Worm (Caenorhabditis elegans): Measurements from ENCODE around the gene Y47D7A.9.

Gene Y47D7A.9

ce11 chrV:4374625-4375024 lies 49.1 kb downstream of the Y47D7A.9 start, which contains the start of gene neg-1:
Gene neg-1 (minus strand): TSS chrV:4374874.
- TF ChIP-seq unc-62 (GFP tag; optimal IDR thresholded peaks at IDR 0.05 in 1 of 2) = peak in 1 of 2 experiments; percentile 44
- TF ChIP-seq unc-62 (tag; optimal IDR thresholded peaks at IDR 0.05) = no peak
- TF ChIP-seq php-3 (GFP tag; IDR thresholded peaks at IDR 0.05) = no peak

DNA sequence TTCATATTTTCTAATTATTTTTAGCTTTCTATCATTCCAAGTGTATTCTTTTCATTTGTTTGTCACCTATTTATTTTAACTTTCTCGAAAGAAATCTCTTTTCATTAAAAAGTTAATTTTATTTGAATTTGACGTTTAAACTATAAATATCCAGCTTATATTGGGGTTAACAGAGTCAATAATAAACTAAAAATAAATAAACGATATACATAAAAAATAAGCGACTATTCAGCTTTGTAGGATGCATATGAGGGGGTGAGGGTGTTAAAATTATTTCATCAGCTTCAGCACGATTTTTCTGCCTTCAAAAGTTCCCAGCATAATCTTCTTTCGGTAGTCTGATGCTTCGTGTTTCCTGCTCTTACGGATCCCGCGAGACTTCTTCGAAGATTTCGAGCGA lies 50.1 kb downstream of the Y47D7A.9 start:
- TF ChIP-seq cey-2 (tag; optimal IDR thresholded peaks at IDR 0.05; ENCODE audit: borderline replicate concordance, insufficient read depth) (no peak), D1046.2 (GFP tag; IDR thresholded peaks at IDR 0.05) (no peak), lin-38 (GFP tag; IDR thresholded peaks at IDR 0.05) (peak; percentile 42), unc-62 (GFP tag; optimal IDR thresholded peaks at IDR 0.05 in 1 of 2) (no peak), unc-62 (tag; optimal IDR thresholded peaks at IDR 0.05) (no peak)

All from whole organism, L4 larva.